Worm (Caenorhabditis elegans): ENCODE results near the gene mrck-1.

DNA sequence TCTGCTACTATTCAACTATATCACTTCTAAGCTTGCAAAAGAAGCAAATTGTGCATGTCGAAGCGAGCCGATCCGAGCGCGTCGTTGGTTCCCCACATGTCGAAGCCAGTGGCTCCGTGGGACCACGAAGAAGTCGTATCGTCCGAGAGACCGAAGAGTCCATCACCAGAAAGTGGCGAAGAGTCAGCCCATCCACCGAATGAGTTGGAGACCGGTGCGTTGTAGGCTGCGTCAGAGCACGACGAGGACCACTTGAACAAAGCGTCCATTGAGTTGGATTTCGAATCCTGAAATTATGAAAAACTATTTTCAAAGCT is 43.1 kb downstream of the mrck-1 start:
- no peak for TF ChIP-seq nhr-28 (tag; optimal IDR thresholded peaks at IDR 0.05)
- no peak for TF ChIP-seq nhr-12 (tag; optimal IDR thresholded peaks at IDR 0.05)
- TF ChIP-seq cnd-1 (tag; optimal IDR thresholded peaks at IDR 0.05) = no peak
- TF ChIP-seq nhr-237 (tag; optimal IDR thresholded peaks at IDR 0.05) = no peak
- TF ChIP-seq unc-62 (GFP tag; optimal IDR thresholded peaks at IDR 0.05) = no peak
- no peak for TF ChIP-seq hlh-1 (tag; optimal IDR thresholded peaks at IDR 0.05)
- TF ChIP-seq mep-1 (tag; optimal IDR thresholded peaks at IDR 0.05) = no peak
